Fruit fly (Drosophila melanogaster) whole organism, embryonic: ENCODE data around the gene CG6005.
A peak's percentile ranks its signal among the peaks of the same experiment; 100 is the strongest.

ENCODE experiments used
- Blimp-1 ChIP-seq: fragments of 200-800 bp; sonication (Bioruptor generic); optimal IDR thresholded peaks from 3 replicates; lab custom pipeline; 2018; ENCODE audit warnings: missing biosample characterization, missing genetic modification characterization, mild to moderate bottlenecking, moderate library complexity, missing genetic modification reagents
- C15 ChIP-seq: fragments of 200-800 bp; sonication (Bioruptor generic); IDR thresholded peaks from 3 replicates; pipeline ENCODE4 v1.3.6; 2022; ENCODE audit warnings: missing biosample characterization, missing genetic modification characterization
- CG10979 ChIP-seq: fragments of 200-800 bp; sonication (Bioruptor generic); optimal IDR thresholded peaks from 2 replicates; lab custom pipeline; 2018; ENCODE audit warnings: missing biosample characterization, mild to moderate bottlenecking, missing genetic modification characterization, moderate library complexity
- CG11696 ChIP-seq: fragments of 200-800 bp; sonication (Bioruptor generic); IDR thresholded peaks from 2 replicates; pipeline ENCODE4 v1.3.6; 2022; ENCODE audit warnings: missing biosample characterization, missing genetic modification characterization
- CG17328 ChIP-seq: fragments of 200-800 bp; sonication (Bioruptor generic); IDR thresholded peaks from 2 replicates; pipeline ENCODE4 v1.3.6; 2022; ENCODE audit warnings: missing biosample characterization, missing genetic modification characterization
- CG17361 ChIP-seq: fragments of 200-800 bp; sonication (Bioruptor generic); IDR thresholded peaks from 3 replicates; pipeline ENCODE4 v1.3.6; 2022; ENCODE audit warnings: missing biosample characterization, missing genetic modification characterization
- CG18262 ChIP-seq: fragments of 200-800 bp; optimal IDR thresholded peaks from 3 replicates; lab custom pipeline; 2019; ENCODE audit warnings: missing biosample characterization, mild to moderate bottlenecking, missing genetic modification characterization, moderate library complexity
- CG18619 ChIP-seq: fragments of 200-800 bp; sonication (Bioruptor generic); optimal IDR thresholded peaks from 3 replicates; lab custom pipeline; 2017; ENCODE audit warnings: missing biosample characterization, mild to moderate bottlenecking, missing genetic modification characterization
- CG2712 ChIP-seq: fragments of 200-800 bp; optimal IDR thresholded peaks from 3 replicates; lab custom pipeline; 2019; ENCODE audit warnings: missing biosample characterization, mild to moderate bottlenecking, missing genetic modification characterization, moderate library complexity
- CG32767 ChIP-seq: fragments of 200-800 bp; sonication (Bioruptor generic); IDR thresholded peaks from 2 replicates; pipeline ENCODE4 v1.3.6; 2022; ENCODE audit warnings: missing biosample characterization, missing genetic modification characterization
- CG3281 ChIP-seq: fragments of 200-800 bp; sonication (Bioruptor generic); optimal IDR thresholded peaks from 3 replicates; lab custom pipeline; 2017; ENCODE audit warnings: missing biosample characterization, mild to moderate bottlenecking, missing genetic modification characterization
- CG4424 ChIP-seq: fragments of 200-800 bp; sonication (Bioruptor generic); optimal IDR thresholded peaks from 3 replicates; lab custom pipeline; 2016; ENCODE audit warnings: missing biosample characterization, missing genetic modification characterization
- CG6272 ChIP-seq: fragments of 200-800 bp; sonication (Bioruptor generic); IDR thresholded peaks from 2 replicates; pipeline ENCODE4 v1.3.6; 2022; ENCODE audit warnings: missing biosample characterization, missing genetic modification characterization
- CG6765 ChIP-seq: fragments of 200-800 bp; sonication (Bioruptor generic); optimal IDR thresholded peaks from 3 replicates; lab custom pipeline; 2017; ENCODE audit warnings: missing biosample characterization, mild to moderate bottlenecking, missing genetic modification characterization
- CG7271 ChIP-seq: fragments of 200-800 bp; sonication (Bioruptor generic); optimal IDR thresholded peaks from 2 replicates; lab custom pipeline; 2018; ENCODE audit warnings: missing biosample characterization, mild to moderate bottlenecking, missing genetic modification characterization, moderate library complexity
- CG7556 ChIP-seq: fragments of 200-800 bp; sonication (Bioruptor generic); optimal IDR thresholded peaks from 2 replicates; lab custom pipeline; 2017; ENCODE audit warnings: missing biosample characterization, mild to moderate bottlenecking, missing genetic modification characterization
- CG7745 ChIP-seq: fragments of 200-800 bp; sonication (Bioruptor generic); optimal IDR thresholded peaks from 2 replicates; lab custom pipeline; 2018; ENCODE audit warnings: missing biosample characterization, mild to moderate bottlenecking, missing genetic modification characterization, moderate library complexity
- CG7928 ChIP-seq: fragments of 200-800 bp; sonication (Bioruptor generic); optimal IDR thresholded peaks from 2 replicates; lab custom pipeline; 2017; ENCODE audit warnings: missing biosample characterization, mild to moderate bottlenecking, missing genetic modification characterization
- CG8478 ChIP-seq: fragments of >200 bp; optimal IDR thresholded peaks from 2 replicates; lab custom pipeline; 2018
- Dad ChIP-seq: fragments of 200-800 bp; sonication (Bioruptor generic); optimal IDR thresholded peaks from 3 replicates; lab custom pipeline; 2016; ENCODE audit warnings: missing biosample characterization, missing genetic modification characterization
- Dll ChIP-seq: fragments of 200-800 bp; sonication (Bioruptor generic); IDR thresholded peaks from 4 replicates; pipeline ENCODE4 v1.3.6; 2022; ENCODE audit warnings: missing biosample characterization, missing genetic modification characterization; ENCODE audit not compliant: partially characterized antibody
- Kr ChIP-seq: fragments of 200-800 bp; sonication (Bioruptor generic); optimal IDR thresholded peaks from 2 replicates; lab custom pipeline; 2017; ENCODE audit warnings: missing biosample characterization, mild to moderate bottlenecking, missing genetic modification characterization
- Lim3 ChIP-seq: fragments of 200-800 bp; sonication (Bioruptor generic); IDR thresholded peaks from 2 replicates; pipeline ENCODE4 v1.3.6; 2022; ENCODE audit warnings: missing biosample characterization, missing genetic modification characterization
- NC2β ChIP-seq: fragments of 200-800 bp; sonication (Bioruptor generic); optimal IDR thresholded peaks from 2 replicates; lab custom pipeline; 2016; ENCODE audit warnings: missing biosample characterization, missing genetic modification characterization
- Sin3A ChIP-seq: fragments of >200 bp; optimal IDR thresholded peaks from 2 replicates; lab custom pipeline; 2018
- Tbp ChIP-seq: fragments of >200 bp; optimal IDR thresholded peaks from 2 replicates; lab custom pipeline; 2018; ENCODE audit warnings: missing biosample characterization, missing genetic modification characterization
- ara ChIP-seq: fragments of 200-800 bp; sonication (Bioruptor generic); IDR thresholded peaks from 2 replicates; pipeline ENCODE4 v1.3.6; 2022; ENCODE audit warnings: missing biosample characterization, missing genetic modification characterization
- az2 ChIP-seq: fragments of 200-800 bp; sonication (Bioruptor generic); optimal IDR thresholded peaks from 3 replicates; lab custom pipeline; 2016; ENCODE audit warnings: missing biosample characterization, missing genetic modification characterization
- bab2 ChIP-seq: fragments of 200-800 bp; sonication (Bioruptor generic); optimal IDR thresholded peaks from 2 replicates; lab custom pipeline; 2016; ENCODE audit warnings: missing biosample characterization, missing genetic modification characterization
- bowl ChIP-seq: fragments of 200-800 bp; sonication (Bioruptor generic); IDR thresholded peaks from 2 replicates; pipeline ENCODE4 v1.3.6; 2022; ENCODE audit warnings: missing biosample characterization, missing genetic modification characterization
- bsh ChIP-seq, 2 experiments: fragments of 200-800 bp; sonication (Bioruptor generic); optimal IDR thresholded peaks; 2 replicates each; lab custom pipeline; 2017 to 2018; ENCODE audit warnings: mild to moderate bottlenecking in 2 of 2, missing biosample characterization in 2 of 2, missing genetic modification characterization in 2 of 2, moderate library complexity in 1 of 2
- btn ChIP-seq: fragments of 200-800 bp; sonication (Bioruptor generic); optimal IDR thresholded peaks from 2 replicates; lab custom pipeline; 2016; ENCODE audit warnings: missing biosample characterization, missing genetic modification characterization
- caup ChIP-seq: fragments of 200-800 bp; sonication (Bioruptor generic); optimal IDR thresholded peaks from 3 replicates; lab custom pipeline; 2017; ENCODE audit warnings: missing biosample characterization, mild to moderate bottlenecking, missing genetic modification characterization, moderate library complexity; ENCODE audit not compliant: severe bottlenecking
- disco-r ChIP-seq: fragments of 200-800 bp; sonication (Bioruptor generic); optimal IDR thresholded peaks from 2 replicates; lab custom pipeline; 2016; ENCODE audit warnings: missing biosample characterization, missing genetic modification characterization
- dmrt99B ChIP-seq: fragments of 200-800 bp; sonication (Bioruptor generic); optimal IDR thresholded peaks from 2 replicates; lab custom pipeline; 2018; ENCODE audit warnings: missing biosample characterization, mild to moderate bottlenecking, missing genetic modification characterization, moderate library complexity
- eve ChIP-seq, 2 experiments: fragments of >200 bp; optimal IDR thresholded peaks; 2 replicates each; lab custom pipeline; 2017; ENCODE audit warnings: missing biosample characterization in 2 of 2, missing genetic modification characterization in 2 of 2
- gcm ChIP-seq: fragments of 200-800 bp; sonication (Bioruptor generic); optimal IDR thresholded peaks from 2 replicates; lab custom pipeline; 2019; ENCODE audit warnings: missing biosample characterization, mild to moderate bottlenecking, missing genetic modification characterization, moderate library complexity
- gfzf ChIP-seq: fragments of 200-800 bp; sonication (Bioruptor generic); optimal IDR thresholded peaks from 2 replicates; lab custom pipeline; 2016; ENCODE audit warnings: missing biosample characterization, mild to moderate bottlenecking, missing genetic modification characterization, moderate library complexity
- ham ChIP-seq: fragments of 200-800 bp; sonication (Bioruptor generic); IDR thresholded peaks from 2 replicates; pipeline ENCODE4 v1.3.6; 2022; ENCODE audit warnings: missing biosample characterization, missing genetic modification characterization
- hbn ChIP-seq: fragments of 200-800 bp; sonication (Bioruptor generic); IDR thresholded peaks from 2 replicates; pipeline ENCODE4 v1.3.6; 2022; ENCODE audit warnings: missing biosample characterization, missing genetic modification characterization; ENCODE audit not compliant: partially characterized antibody
- her ChIP-seq: fragments of 200-800 bp; sonication (Bioruptor generic); optimal IDR thresholded peaks from 2 replicates; lab custom pipeline; 2016; ENCODE audit warnings: missing biosample characterization, missing genetic modification characterization
- jing ChIP-seq: fragments of 200-800 bp; sonication (Bioruptor generic); optimal IDR thresholded peaks from 2 replicates; lab custom pipeline; 2018; ENCODE audit warnings: missing biosample characterization, mild to moderate bottlenecking, missing genetic modification characterization
- kay ChIP-seq: fragments of 200-800 bp; sonication (Bioruptor generic); optimal IDR thresholded peaks from 2 replicates; lab custom pipeline; 2016; ENCODE audit warnings: missing biosample characterization, missing genetic modification characterization
- lmd ChIP-seq: fragments of 200-800 bp; sonication (Bioruptor generic); IDR thresholded peaks from 2 replicates; pipeline ENCODE4 v1.3.6; 2022; ENCODE audit warnings: missing biosample characterization, missing genetic modification characterization
- nau ChIP-seq: fragments of 200-800 bp; sonication (Bioruptor generic); optimal IDR thresholded peaks from 3 replicates; lab custom pipeline; 2017; ENCODE audit warnings: missing biosample characterization, mild to moderate bottlenecking, missing genetic modification characterization, missing genetic modification reagents
- nerfin-2 ChIP-seq: fragments of 200-800 bp; sonication (Bioruptor generic); IDR thresholded peaks from 2 replicates; pipeline ENCODE4 v1.3.6; 2022; ENCODE audit warnings: missing biosample characterization, missing genetic modification characterization; ENCODE audit not compliant: partially characterized antibody
- odd ChIP-seq: fragments of 200-800 bp; sonication (Bioruptor generic); optimal IDR thresholded peaks from 2 replicates; lab custom pipeline; 2017; ENCODE audit warnings: missing biosample characterization, mild to moderate bottlenecking, missing genetic modification characterization
- pfk ChIP-seq: fragments of 200-800 bp; sonication (Bioruptor generic); optimal IDR thresholded peaks from 2 replicates; lab custom pipeline; 2018; ENCODE audit warnings: missing biosample characterization, mild to moderate bottlenecking, missing genetic modification characterization, moderate library complexity
- phol ChIP-seq: fragments of 200-800 bp; sonication (Bioruptor generic); optimal IDR thresholded peaks from 3 replicates; lab custom pipeline; 2018; ENCODE audit warnings: missing biosample characterization, mild to moderate bottlenecking, missing genetic modification characterization, moderate library complexity
- repo ChIP-seq: fragments of 200-800 bp; sonication (Bioruptor generic); optimal IDR thresholded peaks from 2 replicates; lab custom pipeline; 2016; ENCODE audit warnings: missing biosample characterization, missing genetic modification characterization
- run ChIP-seq: fragments of 200-800 bp; sonication (Bioruptor generic); optimal IDR thresholded peaks from 3 replicates; lab custom pipeline; 2018; ENCODE audit warnings: missing biosample characterization, mild to moderate bottlenecking, missing genetic modification characterization
- schlank ChIP-seq: fragments of 200-800 bp; sonication (Bioruptor generic); optimal IDR thresholded peaks from 2 replicates; lab custom pipeline; 2018; ENCODE audit warnings: missing biosample characterization, mild to moderate bottlenecking, missing genetic modification characterization
- tx ChIP-seq: fragments of 200-800 bp; sonication (Bioruptor generic); optimal IDR thresholded peaks from 2 replicates; lab custom pipeline; 2016; ENCODE audit warnings: missing biosample characterization, missing genetic modification characterization

Gene CG6005

dm6 chr3R:19058384-19058783 lies 34.6 kb upstream of the CG6005 start (continued):
- TF ChIP-seq tx (GFP tag; lab: Kevin White, UChicago) = no peak
- TF ChIP-seq gfzf (GFP tag; lab: Kevin White, UChicago) = no peak
- TF ChIP-seq C15 (GFP tag; lab: Robert Waterston, UW) = no peak
- no peak for TF ChIP-seq CG8478
- TF ChIP-seq btn (GFP tag; lab: Kevin White, UChicago) = no peak
- no peak for TF ChIP-seq CG7745 (tag; lab: Kevin White, UChicago)
- TF ChIP-seq NC2β = no peak
- no peak for TF ChIP-seq pfk (GFP tag; lab: Kevin White, UChicago)
- TF ChIP-seq CG7556 = no peak
- TF ChIP-seq Sin3A (lab: Kevin White, UChicago) = no peak
- peak; percentile 15 for TF ChIP-seq phol (tag; lab: Kevin White, UChicago)
- no peak for TF ChIP-seq CG6272 (GFP tag; lab: Robert Waterston, UW)
- no peak for TF ChIP-seq gcm (GFP tag; lab: Kevin White, UChicago)
- TF ChIP-seq CG7928 = no peak
- TF ChIP-seq CG6765 (GFP tag; lab: Kevin White, UChicago) = no peak
- no peak for TF ChIP-seq CG18619 (GFP tag; lab: Kevin White, UChicago)
- no peak for TF ChIP-seq her (GFP tag; lab: Kevin White, UChicago)
- no peak for TF ChIP-seq CG7271 (tag; lab: Kevin White, UChicago)
- no peak for TF ChIP-seq nerfin-2
- peak; percentile 25 for TF ChIP-seq CG10979 (tag; lab: Kevin White, UChicago)
- no peak for TF ChIP-seq bowl (GFP tag; lab: Robert Waterston, UW)
- no peak for TF ChIP-seq jing
- no peak for TF ChIP-seq CG17328 (GFP tag; lab: Robert Waterston, UW)
- TF ChIP-seq CG2712 (tag; lab: Kevin White, UChicago) = peak; percentile 33
- TF ChIP-seq ham = no peak
- TF ChIP-seq caup (GFP tag; lab: Kevin White, UChicago) = no peak
- no peak for TF ChIP-seq CG11696 (GFP tag; lab: Robert Waterston, UW)
- no peak for TF ChIP-seq Tbp (GFP tag; lab: Kevin White, UChicago)
- TF ChIP-seq CG3281 (GFP tag; lab: Kevin White, UChicago) = no peak
- no peak for TF ChIP-seq az2 (GFP tag; lab: Kevin White, UChicago)
- TF ChIP-seq disco-r (GFP tag; lab: Kevin White, UChicago) = no peak
- no peak for TF ChIP-seq Kr (GFP tag; lab: Kevin White, UChicago)
- no peak for TF ChIP-seq CG32767
- TF ChIP-seq kay = no peak
- TF ChIP-seq bsh (GFP tag; optimal IDR thresholded peaks at IDR 0.05; lab: Kevin White, UChicago) = peak in 1 of 2 experiments; percentile 40
- no peak for TF ChIP-seq lmd
- TF ChIP-seq hbn (GFP tag; lab: Robert Waterston, UW) = no peak
- no peak for TF ChIP-seq Dll (GFP tag; lab: Robert Waterston, UW)
- no peak for TF ChIP-seq Lim3 (GFP tag; lab: Robert Waterston, UW)
- peak; percentile 29 for TF ChIP-seq Blimp-1
- no peak for TF ChIP-seq ara (GFP tag; lab: Robert Waterston, UW)
- no peak for TF ChIP-seq eve (GFP tag; optimal IDR thresholded peaks at IDR 0.05; lab: Kevin White, UChicago)
- TF ChIP-seq dmrt99B = peak; percentile 23
- no peak for TF ChIP-seq odd (GFP tag; lab: Kevin White, UChicago)
- no peak for TF ChIP-seq bab2
- TF ChIP-seq schlank (tag; lab: Kevin White, UChicago) = no peak
- no peak for TF ChIP-seq CG4424 (GFP tag; lab: Kevin White, UChicago)
- TF ChIP-seq repo (GFP tag; lab: Kevin White, UChicago) = no peak
- TF ChIP-seq CG17361 = peak; percentile 27; the same call in 1 of the 3 replicates
- TF ChIP-seq CG18262 = peak; percentile 51
- TF ChIP-seq run (tag; lab: Kevin White, UChicago) = no peak
- no peak for TF ChIP-seq Dad
- no peak for TF ChIP-seq nau (GFP tag; lab: Kevin White, UChicago)
